Fruit fly (Drosophila melanogaster) whole organism, embryonic: ENCODE measurements around the gene Nprl3.

Experiments used
- Bdp1 ChIP-seq: fragments of 200-800 bp; sonication (Bioruptor generic); optimal IDR thresholded peaks from 3 replicates; lab custom pipeline; 2016; ENCODE audit warnings: missing biosample characterization, missing genetic modification characterization
- CG10543 ChIP-seq: fragments of 200-800 bp; sonication (Bioruptor generic); optimal IDR thresholded peaks from 3 replicates; lab custom pipeline; 2017; ENCODE audit warnings: missing biosample characterization, mild to moderate bottlenecking, missing genetic modification characterization, moderate library complexity
- CG10959 ChIP-seq: fragments of 200-800 bp; sonication (Bioruptor generic); IDR thresholded peaks from 2 replicates; pipeline ENCODE4 v1.3.6; 2022; ENCODE audit warnings: missing biosample characterization, missing genetic modification characterization
- CG11723 ChIP-seq: fragments of 200-800 bp; sonication (Bioruptor generic); optimal IDR thresholded peaks from 2 replicates; lab custom pipeline; 2017; ENCODE audit warnings: missing biosample characterization, mild to moderate bottlenecking, missing genetic modification characterization
- CG13287 ChIP-seq: fragments of 200-800 bp; sonication (Bioruptor generic); IDR thresholded peaks from 2 replicates; pipeline ENCODE4 v1.3.6; 2022; ENCODE audit warnings: missing biosample characterization, missing genetic modification characterization; ENCODE audit not compliant: partially characterized antibody
- CG15601 ChIP-seq: fragments of 200-800 bp; sonication (Bioruptor generic); optimal IDR thresholded peaks from 3 replicates; lab custom pipeline; 2019; ENCODE audit warnings: missing biosample characterization, mild to moderate bottlenecking, missing genetic modification characterization, moderate library complexity
- CG17328 ChIP-seq: fragments of 200-800 bp; sonication (Bioruptor generic); IDR thresholded peaks from 2 replicates; pipeline ENCODE4 v1.3.6; 2022; ENCODE audit warnings: missing biosample characterization, missing genetic modification characterization
- CG1792 ChIP-seq: fragments of 200-800 bp; sonication (Bioruptor generic); optimal IDR thresholded peaks from 2 replicates; lab custom pipeline; 2016; ENCODE audit warnings: missing biosample characterization, missing genetic modification characterization
- CG2120 ChIP-seq: fragments of 200-800 bp; sonication (Bioruptor generic); optimal IDR thresholded peaks from 3 replicates; lab custom pipeline; 2016; ENCODE audit warnings: missing biosample characterization, missing genetic modification characterization
- CG31365 ChIP-seq: fragments of 200-800 bp; sonication (Bioruptor generic); optimal IDR thresholded peaks from 2 replicates; lab custom pipeline; 2018; ENCODE audit warnings: missing biosample characterization, mild to moderate bottlenecking, missing genetic modification characterization
- CG3163 ChIP-seq: fragments of 200-800 bp; sonication (Bioruptor generic); optimal IDR thresholded peaks from 3 replicates; lab custom pipeline; 2016; ENCODE audit warnings: missing biosample characterization, missing genetic modification characterization
- CG3407 ChIP-seq: fragments of 200-800 bp; sonication (Bioruptor generic); optimal IDR thresholded peaks from 2 replicates; lab custom pipeline; 2018; ENCODE audit warnings: missing biosample characterization, mild to moderate bottlenecking, missing genetic modification characterization
- CG3838 ChIP-seq: fragments of 200-800 bp; sonication (Bioruptor generic); optimal IDR thresholded peaks from 3 replicates; lab custom pipeline; 2016; ENCODE audit warnings: missing biosample characterization, missing genetic modification characterization
- CG42726 ChIP-seq: fragments of 200-800 bp; sonication (Bioruptor generic); IDR thresholded peaks from 2 replicates; pipeline ENCODE4 v1.3.6; 2022; ENCODE audit warnings: missing biosample characterization, missing genetic modification characterization; ENCODE audit not compliant: partially characterized antibody
- CG4730 ChIP-seq: fragments of 200-800 bp; sonication (Bioruptor generic); IDR thresholded peaks from 2 replicates; pipeline ENCODE4 v1.3.6; 2022; ENCODE audit warnings: missing biosample characterization, missing genetic modification characterization
- CG7745 ChIP-seq: fragments of 200-800 bp; sonication (Bioruptor generic); optimal IDR thresholded peaks from 2 replicates; lab custom pipeline; 2018; ENCODE audit warnings: missing biosample characterization, mild to moderate bottlenecking, missing genetic modification characterization, moderate library complexity
- CG7987 ChIP-seq: fragments of 200-800 bp; sonication (Bioruptor generic); optimal IDR thresholded peaks from 2 replicates; lab custom pipeline; 2018; ENCODE audit warnings: missing biosample characterization, mild to moderate bottlenecking, missing genetic modification characterization, moderate library complexity
- CG9727 ChIP-seq: fragments of 200-800 bp; sonication (Bioruptor generic); optimal IDR thresholded peaks from 3 replicates; lab custom pipeline; 2017; ENCODE audit warnings: missing biosample characterization, mild to moderate bottlenecking, missing genetic modification characterization
- CHES-1-like ChIP-seq: fragments of 200-800 bp; sonication (Bioruptor generic); optimal IDR thresholded peaks from 2 replicates; lab custom pipeline; 2016; ENCODE audit warnings: missing biosample characterization, missing genetic modification characterization
- Dbx ChIP-seq: fragments of 200-800 bp; sonication (Bioruptor generic); IDR thresholded peaks from 3 replicates; pipeline ENCODE4 v1.3.6; 2022; ENCODE audit warnings: missing biosample characterization, missing genetic modification characterization
- E2f1 ChIP-seq: fragments of 200-800 bp; sonication (Bioruptor generic); IDR thresholded peaks from 2 replicates; pipeline ENCODE4 v1.3.6; 2022; ENCODE audit warnings: missing biosample characterization, missing genetic modification characterization
- Ets97D ChIP-seq: fragments of 200-800 bp; sonication (Bioruptor generic); optimal IDR thresholded peaks from 3 replicates; lab custom pipeline; 2016; ENCODE audit warnings: missing biosample characterization, missing genetic modification characterization
- H15 ChIP-seq: fragments of 200-800 bp; sonication (Bioruptor generic); IDR thresholded peaks from 3 replicates; pipeline ENCODE4 v1.3.6; 2022; ENCODE audit warnings: missing biosample characterization, missing genetic modification characterization
- H2.0 ChIP-seq: fragments of 200-800 bp; sonication (Bioruptor generic); IDR thresholded peaks from 2 replicates; pipeline ENCODE4 v1.3.6; 2022; ENCODE audit warnings: missing biosample characterization, missing genetic modification characterization
- Hmr ChIP-seq: fragments of 200-800 bp; sonication (Bioruptor generic); optimal IDR thresholded peaks from 3 replicates; lab custom pipeline; 2017; ENCODE audit warnings: mild to moderate bottlenecking, missing biosample characterization, missing genetic modification reagents, missing genetic modification characterization
- MTF-1 ChIP-seq: fragments of 200-800 bp; sonication (Bioruptor generic); optimal IDR thresholded peaks from 2 replicates; lab custom pipeline; 2018; ENCODE audit warnings: missing biosample characterization, mild to moderate bottlenecking, missing genetic modification characterization, borderline replicate concordance
- Poxn ChIP-seq: fragments of 200-800 bp; sonication (Bioruptor generic); IDR thresholded peaks from 2 replicates; pipeline ENCODE4 v1.3.6; 2022; ENCODE audit warnings: missing biosample characterization, missing genetic modification characterization
- Sox100B ChIP-seq: fragments of 200-800 bp; sonication (Bioruptor generic); optimal IDR thresholded peaks from 3 replicates; lab custom pipeline; 2018; ENCODE audit warnings: missing biosample characterization, mild to moderate bottlenecking, missing genetic modification characterization
- Vsx1 ChIP-seq: fragments of 200-800 bp; sonication (Bioruptor generic); optimal IDR thresholded peaks from 2 replicates; lab custom pipeline; 2017; ENCODE audit warnings: missing biosample characterization, mild to moderate bottlenecking, missing genetic modification characterization, missing genetic modification reagents
- Xrp1 ChIP-seq: fragments of 200-800 bp; sonication (Bioruptor generic); IDR thresholded peaks from 2 replicates; pipeline ENCODE4 v1.3.6; 2022; ENCODE audit warnings: missing biosample characterization, missing genetic modification characterization
- ab ChIP-seq: fragments of 200-800 bp; sonication (Bioruptor generic); optimal IDR thresholded peaks from 2 replicates; lab custom pipeline; 2016; ENCODE audit warnings: missing biosample characterization, missing genetic modification characterization
- caup ChIP-seq: fragments of 200-800 bp; sonication (Bioruptor generic); optimal IDR thresholded peaks from 3 replicates; lab custom pipeline; 2017; ENCODE audit warnings: missing biosample characterization, mild to moderate bottlenecking, missing genetic modification characterization, moderate library complexity; ENCODE audit not compliant: severe bottlenecking
- ci ChIP-seq: fragments of 200-800 bp; sonication (Bioruptor generic); IDR thresholded peaks from 3 replicates; pipeline ENCODE4 v1.3.6; 2022; ENCODE audit warnings: missing biosample characterization, missing genetic modification characterization
- crol ChIP-seq: fragments of 200-800 bp; sonication (Bioruptor generic); IDR thresholded peaks from 2 replicates; pipeline ENCODE4 v1.3.6; 2022; ENCODE audit warnings: missing biosample characterization, missing genetic modification characterization
- dimm ChIP-seq: fragments of 200-800 bp; sonication (Bioruptor generic); IDR thresholded peaks from 2 replicates; pipeline ENCODE4 v1.3.6; 2022; ENCODE audit warnings: missing biosample characterization, missing genetic modification characterization
- dysf ChIP-seq: fragments of 200-800 bp; sonication (Bioruptor generic); IDR thresholded peaks from 3 replicates; pipeline ENCODE4 v1.3.6; 2022; ENCODE audit warnings: missing biosample characterization, missing genetic modification characterization
- fd3F ChIP-seq: fragments of 200-800 bp; sonication (Bioruptor generic); optimal IDR thresholded peaks from 2 replicates; lab custom pipeline; 2018; ENCODE audit warnings: missing biosample characterization, mild to moderate bottlenecking, missing genetic modification characterization, moderate library complexity
- fd96Cb ChIP-seq: fragments of 200-800 bp; sonication (Bioruptor generic); optimal IDR thresholded peaks from 2 replicates; lab custom pipeline; 2018; ENCODE audit warnings: missing biosample characterization, mild to moderate bottlenecking, missing genetic modification characterization, moderate library complexity
- gce ChIP-seq: fragments of 200-800 bp; sonication (Bioruptor generic); IDR thresholded peaks from 3 replicates; pipeline ENCODE4 v1.3.6; 2022; ENCODE audit warnings: missing biosample characterization, missing genetic modification characterization
- grau ChIP-seq: fragments of 200-800 bp; optimal IDR thresholded peaks from 3 replicates; lab custom pipeline; 2019; ENCODE audit warnings: missing biosample characterization, mild to moderate bottlenecking, missing genetic modification characterization, moderate library complexity
- ind ChIP-seq: fragments of 200-800 bp; sonication (Bioruptor generic); optimal IDR thresholded peaks from 3 replicates; lab custom pipeline; 2016; ENCODE audit warnings: missing biosample characterization, missing genetic modification characterization
- insv ChIP-seq, 2 experiments: fragments of 200-800 bp; sonication (Bioruptor generic); optimal IDR thresholded peaks; 3 replicates each; lab custom pipeline; 2016 to 2018; ENCODE audit warnings: missing biosample characterization in 2 of 2, missing genetic modification characterization in 2 of 2
- lbe ChIP-seq: fragments of 200-800 bp; sonication (Bioruptor generic); optimal IDR thresholded peaks from 2 replicates; lab custom pipeline; 2016; ENCODE audit warnings: missing biosample characterization, mild to moderate bottlenecking, missing genetic modification characterization
- lola ChIP-seq, 3 experiments: fragments of >200 bp in 2 of 3; fragments of 200-800 bp in 1 of 3; sonication (Bioruptor generic) in 1 of 3; optimal IDR thresholded peaks; 2 replicates each; lab custom pipeline; 2017 to 2019; ENCODE audit warnings: missing biosample characterization in 3 of 3, missing genetic modification characterization in 3 of 3, mild to moderate bottlenecking in 1 of 3, moderate library complexity in 1 of 3
- mam ChIP-seq: fragments of 200-800 bp; sonication (Bioruptor generic); optimal IDR thresholded peaks from 3 replicates; lab custom pipeline; 2016; ENCODE audit warnings: missing biosample characterization, missing genetic modification characterization
- nerfin-1 ChIP-seq: fragments of 200-800 bp; sonication (Bioruptor generic); optimal IDR thresholded peaks from 3 replicates; lab custom pipeline; 2019; ENCODE audit warnings: missing biosample characterization, mild to moderate bottlenecking, missing genetic modification characterization, moderate library complexity
- oc ChIP-seq: fragments of 200-800 bp; sonication (Bioruptor generic); optimal IDR thresholded peaks from 2 replicates; lab custom pipeline; 2018; ENCODE audit warnings: missing biosample characterization, mild to moderate bottlenecking, missing genetic modification characterization, moderate library complexity
- sens-2 ChIP-seq: fragments of 200-800 bp; sonication (Bioruptor generic); IDR thresholded peaks from 2 replicates; pipeline ENCODE4 v1.3.6; 2022; ENCODE audit warnings: missing biosample characterization, missing genetic modification characterization
- sna ChIP-seq: fragments of 200-800 bp; sonication (Bioruptor generic); IDR thresholded peaks from 2 replicates; pipeline ENCODE4 v1.3.6; 2022; ENCODE audit warnings: missing biosample characterization, missing genetic modification characterization; ENCODE audit not compliant: partially characterized antibody
- sqz ChIP-seq: fragments of 200-800 bp; sonication (Bioruptor generic); optimal IDR thresholded peaks from 3 replicates; lab custom pipeline; 2018; ENCODE audit warnings: missing biosample characterization, mild to moderate bottlenecking, missing genetic modification characterization

Gene Nprl3

DNA sequence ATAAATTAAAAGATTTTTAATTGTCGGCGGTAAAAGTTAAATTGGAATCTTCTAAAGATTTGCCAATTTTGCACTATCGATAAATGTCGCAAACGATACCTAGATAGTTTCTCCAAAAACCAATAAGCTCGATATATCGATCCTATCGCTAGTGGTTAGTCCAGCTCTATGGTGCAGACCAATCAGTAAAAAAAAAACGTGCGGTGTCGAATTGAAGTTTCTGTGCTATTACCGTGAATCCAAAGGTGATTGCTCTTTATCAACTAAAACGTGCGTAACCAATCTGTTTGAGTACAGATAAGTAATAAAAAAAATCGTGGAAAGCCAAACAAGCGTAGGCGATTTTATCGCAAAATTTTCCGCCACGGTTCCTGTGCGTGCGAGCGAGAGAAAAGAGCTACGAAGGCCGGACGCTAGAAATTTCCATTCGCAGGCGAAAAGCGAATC is 35.2 kb upstream of the Nprl3 start, which contains the start of gene Hsp110 (continued):
- TF ChIP-seq mam (GFP tag; lab: Kevin White, UChicago) (no peak), E2f1 (GFP tag; lab: Robert Waterston, UW) (peak; percentile 16; the same call in 1 of the 2 replicates), gce (GFP tag; lab: Robert Waterston, UW) (no peak), ind (GFP tag; lab: Kevin White, UChicago) (no peak), CG9727 (GFP tag; lab: Kevin White, UChicago) (no peak), CG11723 (no peak), grau (tag; lab: Kevin White, UChicago) (peak; percentile 16), CG15601 (tag; lab: Kevin White, UChicago) (peak; percentile 27), Vsx1 (no peak), ab (GFP tag; lab: Kevin White, UChicago) (no peak), CG42726 (peak; percentile 99), oc (tag; lab: Kevin White, UChicago) (peak; percentile 3), Dbx (GFP tag; lab: Robert Waterston, UW) (peak; percentile 72; the same call in 2 of the 3 replicates), dimm (GFP tag; lab: Robert Waterston, UW) (no peak), Sox100B (GFP tag; lab: Kevin White, UChicago) (no peak), sens-2 (GFP tag; lab: Robert Waterston, UW) (no peak), lbe (GFP tag; lab: Kevin White, UChicago) (peak; percentile 64), crol (GFP tag; lab: Robert Waterston, UW) (no peak), nerfin-1 (peak; percentile 42), CG1792 (GFP tag; lab: Kevin White, UChicago) (peak; percentile 25), caup (GFP tag; lab: Kevin White, UChicago) (no peak), Poxn (no peak), CG13287 (peak; percentile 99), ci (peak; percentile 45; the same call in 2 of the 3 replicates), fd3F (no peak), CG3163 (GFP tag; lab: Kevin White, UChicago) (no peak), Xrp1 (GFP tag; lab: Robert Waterston, UW) (peak; percentile 24; the same call in 1 of the 2 replicates), CHES-1-like (GFP tag; lab: Kevin White, UChicago) (peak; percentile 74), dysf (GFP tag; lab: Robert Waterston, UW) (no peak; the same call in 2 of the 3 replicates), CG2120 (GFP tag; lab: Kevin White, UChicago) (peak; percentile 51), CG7745 (tag; lab: Kevin White, UChicago) (no peak), CG17328 (GFP tag; lab: Robert Waterston, UW) (peak; percentile 25; the same call in 1 of the 2 replicates), CG3407 (GFP tag; lab: Kevin White, UChicago) (no peak), Hmr (GFP tag; lab: Kevin White, UChicago) (no peak), sna (GFP tag; lab: Robert Waterston, UW) (peak; percentile 97), CG10959 (GFP tag; lab: Robert Waterston, UW) (no peak), CG4730 (GFP tag; lab: Robert Waterston, UW) (no peak), lola (GFP tag; optimal IDR thresholded peaks at IDR 0.05; lab: Kevin White, UChicago) (no peak), Ets97D (GFP tag; lab: Kevin White, UChicago) (peak; percentile 62), H2.0 (GFP tag; lab: Robert Waterston, UW) (no peak), insv (GFP tag; optimal IDR thresholded peaks at IDR 0.05; lab: Kevin White, UChicago) (peak in 1 of 2 experiments; percentile 84), CG31365 (tag; lab: Kevin White, UChicago) (peak; percentile 8), CG3838 (no peak), sqz (GFP tag; lab: Kevin White, UChicago) (peak; percentile 98), MTF-1 (GFP tag; lab: Kevin White, UChicago) (no peak), Bdp1 (no peak), CG10543 (GFP tag; lab: Kevin White, UChicago) (peak; percentile 29), fd96Cb (tag; lab: Kevin White, UChicago) (no peak), H15 (GFP tag; lab: Robert Waterston, UW) (no peak), CG7987 (GFP tag; lab: Kevin White, UChicago) (peak; percentile 47)
